Fruit fly (Drosophila melanogaster) whole organism, adult: Measurements from ENCODE around the gene CG31199.
A peak's percentile ranks its signal among the peaks of the same experiment; 100 is the strongest.

Experiments used
- CG33017 ChIP-seq: fragments of 200-800 bp; sonication (Bioruptor generic); optimal IDR thresholded peaks from 2 replicates; lab custom pipeline; 2018; ENCODE audit warnings: missing biosample characterization, mild to moderate bottlenecking, missing genetic modification characterization, moderate library complexity
- CG5204 ChIP-seq: fragments of 200-800 bp; sonication (Bioruptor generic); optimal IDR thresholded peaks from 2 replicates; lab custom pipeline; 2016; ENCODE audit warnings: missing biosample characterization, missing genetic modification characterization
- Clk ChIP-seq: fragments of 200-800 bp; sonication (Bioruptor generic); optimal IDR thresholded peaks from 2 replicates; lab custom pipeline; 2017; ENCODE audit warnings: missing biosample characterization, missing genetic modification characterization
- cic ChIP-seq: fragments of 200-800 bp; sonication (Bioruptor generic); optimal IDR thresholded peaks from 2 replicates; lab custom pipeline; 2017; ENCODE audit warnings: missing biosample characterization, mild to moderate bottlenecking, missing genetic modification characterization, moderate library complexity
- cnc ChIP-seq, 2 experiments: fragments of >200 bp; optimal IDR thresholded peaks; 2 replicates each; lab custom pipeline; 2017
- kay ChIP-seq: fragments of 200-800 bp; sonication (Bioruptor generic); peaks from one replicate; lab custom pipeline; 2016; ENCODE audit warnings: missing biosample characterization, missing genetic modification characterization, borderline replicate concordance
- pad ChIP-seq: fragments of 200-800 bp; sonication (Bioruptor generic); optimal IDR thresholded peaks from 3 replicates; lab custom pipeline; 2017; ENCODE audit warnings: missing biosample characterization, missing genetic modification characterization, mild to moderate bottlenecking, moderate library complexity, missing genetic modification reagents

DNA sequence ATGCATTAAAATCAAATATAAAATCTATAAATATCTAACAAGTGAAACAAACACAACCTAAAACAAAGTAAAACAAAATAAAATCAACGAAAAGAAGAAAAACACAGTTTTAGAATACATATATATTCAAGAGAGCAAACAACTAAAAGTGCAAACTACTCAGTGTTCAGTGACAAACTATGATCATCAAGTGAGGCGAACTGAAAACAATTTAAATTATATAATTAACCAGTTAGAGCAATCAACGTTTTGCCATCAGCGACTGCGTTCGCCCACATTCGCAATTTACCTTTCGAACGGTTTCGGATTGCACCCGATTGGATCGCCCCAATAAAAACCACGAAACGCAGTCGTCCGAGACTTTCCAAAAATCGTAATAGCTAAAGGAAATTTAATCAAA, 35.9 kb upstream of the CG31199 start:
- TF ChIP-seq CG5204 (GFP tag; lab: Kevin White, UChicago) (no peak), cnc (optimal IDR thresholded peaks at IDR 0.05; lab: Kevin White, UChicago) (no peak), CG33017 (tag; lab: Kevin White, UChicago) (no peak), pad (GFP tag; lab: Kevin White, UChicago) (no peak), cic (GFP tag; lab: Kevin White, UChicago) (no peak), kay (GFP tag; lab: Kevin White, UChicago) (peak; percentile 91), Clk (no peak)
